Fruit fly (Drosophila melanogaster) ovary, adult (tissue): ENCODE data around the gene ND-23.

Experiments used
- CG17801 ChIP-seq: fragments of 200-800 bp; optimal IDR thresholded peaks from 2 replicates; lab custom pipeline; 2019; ENCODE audit warnings: missing biosample characterization, mild to moderate bottlenecking, missing genetic modification characterization, moderate library complexity; ENCODE audit not compliant: partially characterized antibody

Gene ND-23

DNA sequence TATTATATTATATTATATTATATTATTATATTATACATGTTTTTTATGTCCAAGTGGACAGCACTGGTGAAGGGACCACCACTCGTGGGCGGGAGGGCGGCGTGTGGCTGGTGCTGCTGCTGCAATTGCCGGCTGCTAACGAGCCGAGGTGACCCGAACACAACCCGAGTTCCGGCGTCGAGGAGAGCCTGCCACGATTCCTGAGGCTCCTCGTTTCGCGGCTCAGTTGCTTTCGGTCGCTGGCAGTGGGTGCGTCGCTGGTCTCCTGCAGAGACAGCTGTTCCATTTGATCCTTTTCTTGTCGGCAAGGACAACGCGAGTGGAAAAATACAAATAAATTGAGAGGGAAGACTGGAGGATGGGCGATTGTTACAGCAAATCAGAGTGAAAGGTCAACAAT is 26.5 kb downstream of the ND-23 start:
- no peak for TF ChIP-seq CG17801 (GFP tag; lab: Kevin White, UChicago)

DNA sequence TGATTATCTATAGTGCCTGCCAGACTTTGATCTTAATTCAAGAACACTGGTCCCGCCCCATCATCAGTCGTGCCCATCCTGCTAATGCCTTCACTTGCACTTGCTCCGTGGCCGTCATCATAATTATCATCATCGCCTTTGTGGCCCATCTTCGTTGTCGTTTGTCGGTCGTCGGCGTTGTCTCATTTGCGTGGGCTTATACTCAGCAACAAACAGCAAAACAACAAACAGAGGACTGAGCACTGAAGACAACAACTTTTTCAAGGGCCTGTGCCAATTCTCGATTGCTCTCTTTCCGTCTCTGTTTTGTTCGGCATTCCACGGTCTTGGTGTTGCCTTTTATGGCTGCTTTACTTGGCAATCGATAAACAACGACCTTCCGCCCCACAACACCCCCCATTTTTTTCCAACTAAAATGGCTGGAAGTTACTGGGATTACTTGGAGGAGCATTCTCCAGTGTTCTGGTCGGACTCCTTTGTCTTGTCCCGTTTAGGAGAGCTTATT is 29.0 kb downstream of the ND-23 start:
- TF ChIP-seq CG17801 (GFP tag; lab: Kevin White, UChicago), result no peak

DNA sequence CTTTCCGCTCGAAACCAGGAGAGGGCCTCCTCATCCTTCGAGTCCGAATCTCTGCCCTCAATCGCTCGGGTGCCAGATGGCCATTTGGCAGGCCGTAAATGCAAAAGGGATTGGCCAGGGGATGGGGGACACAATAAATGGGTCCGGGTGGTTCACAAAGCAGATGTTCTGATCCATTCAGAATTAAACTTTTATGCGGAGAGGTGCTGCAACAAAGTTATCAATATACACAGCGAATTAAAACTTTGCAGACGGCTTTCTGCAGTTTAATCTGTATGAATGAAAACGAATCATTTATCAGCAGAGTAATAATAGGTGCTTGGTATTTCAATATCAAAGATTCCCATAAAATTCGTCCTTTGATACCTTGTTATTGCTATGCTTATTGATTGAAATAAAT is 29.6 kb downstream of the ND-23 start:
- no peak for TF ChIP-seq CG17801 (GFP tag; lab: Kevin White, UChicago)

DNA sequence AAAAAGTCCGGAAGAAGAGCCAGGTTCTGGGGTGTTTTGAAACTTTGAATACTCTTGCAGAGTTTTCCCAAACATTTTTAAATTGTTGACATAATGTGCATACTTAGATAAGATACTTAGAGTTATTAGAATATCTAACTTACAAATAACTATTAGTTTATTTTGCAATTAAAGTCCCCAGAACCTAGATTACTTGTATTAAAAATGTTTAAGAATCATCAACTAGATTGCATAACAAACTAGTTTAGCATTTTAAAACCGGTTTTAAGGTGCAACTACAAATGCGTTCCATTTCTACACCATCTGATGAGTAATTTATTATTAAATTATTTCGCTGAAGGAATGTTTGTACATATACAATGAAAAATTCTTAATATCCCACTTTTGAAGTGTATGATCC is 30.6 kb downstream of the ND-23 start:
- TF ChIP-seq CG17801 (GFP tag; lab: Kevin White, UChicago), result no peak

DNA sequence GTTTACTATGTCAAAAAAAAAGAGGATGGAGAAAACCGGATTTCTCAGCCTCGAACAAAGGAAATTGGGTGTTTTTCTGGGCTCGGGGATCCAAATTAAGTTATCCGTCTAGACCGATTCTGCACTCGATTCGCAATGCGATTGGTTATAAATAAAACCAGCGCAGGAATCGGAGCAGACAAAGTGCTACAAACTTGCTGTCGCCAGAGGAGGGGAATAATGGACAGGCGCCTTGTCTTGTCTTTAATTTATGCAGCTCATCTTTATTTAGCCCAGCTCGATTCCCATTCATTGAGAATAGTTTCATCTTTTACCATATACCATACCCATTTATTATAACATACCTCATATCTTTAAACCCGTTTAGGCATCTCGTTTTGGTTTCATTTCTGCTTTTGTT is 32.2 kb downstream of the ND-23 start:
- no peak for TF ChIP-seq CG17801 (GFP tag; lab: Kevin White, UChicago)

DNA sequence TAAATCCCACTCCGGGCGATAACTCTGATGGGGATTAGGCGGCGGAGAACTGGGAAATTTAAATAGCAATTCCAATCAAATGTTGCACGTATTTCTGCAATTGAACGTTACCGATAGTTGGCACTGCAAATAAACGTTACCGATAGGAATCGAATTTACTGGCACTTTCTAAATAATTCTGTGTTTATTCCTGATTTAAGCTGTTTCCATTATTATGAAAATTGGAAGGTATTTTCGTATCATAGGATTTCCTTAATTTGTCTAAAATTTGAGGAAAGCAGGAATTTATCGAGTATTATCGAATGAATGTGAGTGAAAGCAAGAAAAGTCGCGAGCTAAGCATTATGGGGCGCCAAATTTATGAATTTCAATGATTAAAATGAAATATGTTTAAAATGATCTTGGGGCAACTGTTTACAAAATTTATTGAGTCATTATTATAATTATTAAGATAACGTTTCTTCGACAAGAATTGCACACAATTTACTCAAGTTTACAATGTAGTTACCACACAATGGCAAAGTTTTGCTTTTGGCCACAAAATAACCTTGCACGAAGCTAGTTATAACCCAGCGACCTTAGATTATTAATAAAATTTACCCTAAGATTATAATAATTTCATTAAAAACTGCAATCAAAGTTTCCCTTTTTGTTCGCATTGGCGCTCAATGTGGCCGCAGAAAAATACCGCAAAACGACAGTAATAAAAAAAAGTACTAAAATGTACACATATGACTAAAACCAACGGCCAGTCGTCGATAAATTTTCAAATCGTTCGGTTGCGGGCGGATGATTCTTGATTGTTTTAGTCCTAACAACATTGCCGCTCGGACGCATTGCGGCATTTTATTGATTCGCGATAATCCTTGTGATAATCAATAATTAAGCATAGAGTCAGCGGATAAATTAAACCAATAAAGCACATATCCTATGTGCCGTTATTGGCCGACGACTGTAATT is 33.1 kb downstream of the ND-23 start, which contains the start of gene alpha-Man-IIb:
Gene alpha-Man-IIb, plus strand, starts transcription at position 747 of the 960 bp plus-strand sequence.
- peak; percentile 49 for TF ChIP-seq CG17801 (GFP tag; lab: Kevin White, UChicago)

DNA sequence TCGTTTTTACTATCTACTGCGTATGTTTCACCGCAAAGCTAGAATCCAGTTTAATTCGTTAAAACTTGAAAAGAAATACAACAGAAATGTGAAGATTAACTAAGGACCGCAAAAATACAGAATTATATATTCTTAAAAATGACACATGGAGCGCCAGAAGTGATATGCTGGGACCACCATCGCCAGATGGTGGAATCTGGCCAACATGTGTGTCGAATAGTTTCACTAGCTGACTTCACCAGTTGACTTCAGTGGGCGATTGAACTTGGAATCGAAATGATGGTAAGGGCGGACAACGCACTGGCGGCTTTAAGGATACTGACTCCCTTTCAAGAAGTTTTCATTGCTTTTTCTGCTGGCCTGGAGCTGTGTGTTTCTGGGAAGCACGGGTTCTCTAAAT is 34.9 kb downstream of the ND-23 start, which contains the start of gene CG9593:
Gene CG9593, plus strand, starts transcription at position 270 of the 400 bp plus-strand sequence.
- TF ChIP-seq CG17801 (GFP tag; lab: Kevin White, UChicago), result no peak

DNA sequence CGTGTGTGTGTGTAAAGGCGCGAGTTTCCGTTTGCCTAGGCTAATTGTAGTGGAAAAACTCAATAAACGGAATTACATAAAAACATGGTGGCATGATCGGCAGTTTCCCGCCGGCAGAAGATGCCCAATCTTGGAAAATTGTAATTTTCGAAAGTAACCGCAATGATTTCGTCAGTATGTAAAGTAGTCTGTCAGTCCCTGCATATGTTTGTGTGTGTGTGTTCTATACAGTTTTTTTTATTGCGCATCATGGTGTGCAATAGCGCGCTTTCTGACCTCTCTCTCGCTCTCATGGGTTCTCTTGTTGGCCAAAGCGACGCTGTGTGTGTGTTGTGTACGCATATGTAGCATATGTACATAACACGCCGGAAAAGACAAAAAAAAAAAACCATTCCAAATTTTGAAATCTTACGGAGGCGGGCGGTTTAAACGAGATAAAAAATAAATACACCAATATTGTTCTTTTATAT is 42.6 kb downstream of the ND-23 start:
- no peak for TF ChIP-seq CG17801 (GFP tag; lab: Kevin White, UChicago)

DNA sequence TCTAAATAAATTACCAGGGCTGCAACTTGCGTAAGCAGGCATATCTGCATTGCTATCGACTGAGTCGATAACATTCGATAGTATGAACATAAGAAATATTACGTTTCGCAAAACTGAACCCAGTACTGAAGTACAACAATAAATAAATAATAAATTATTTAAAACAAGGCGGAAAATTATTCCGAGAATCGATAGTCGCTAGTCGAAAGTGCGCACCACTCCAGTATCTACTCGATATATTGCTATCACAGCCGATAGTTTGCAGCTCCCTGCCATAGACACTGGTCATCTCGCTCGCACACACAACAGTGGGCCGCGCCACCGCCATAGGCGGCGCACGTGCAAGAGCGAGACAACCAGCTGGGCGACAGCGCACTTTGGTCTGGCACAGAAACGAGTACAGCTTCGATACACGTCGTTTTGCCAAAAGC is 43.5 kb downstream of the ND-23 start, which contains the start of gene nsl1:
Gene nsl1, plus strand, starts transcription at position 411 of the 431 bp plus-strand sequence.
- TF ChIP-seq CG17801 (GFP tag; lab: Kevin White, UChicago), result peak; percentile 55

DNA sequence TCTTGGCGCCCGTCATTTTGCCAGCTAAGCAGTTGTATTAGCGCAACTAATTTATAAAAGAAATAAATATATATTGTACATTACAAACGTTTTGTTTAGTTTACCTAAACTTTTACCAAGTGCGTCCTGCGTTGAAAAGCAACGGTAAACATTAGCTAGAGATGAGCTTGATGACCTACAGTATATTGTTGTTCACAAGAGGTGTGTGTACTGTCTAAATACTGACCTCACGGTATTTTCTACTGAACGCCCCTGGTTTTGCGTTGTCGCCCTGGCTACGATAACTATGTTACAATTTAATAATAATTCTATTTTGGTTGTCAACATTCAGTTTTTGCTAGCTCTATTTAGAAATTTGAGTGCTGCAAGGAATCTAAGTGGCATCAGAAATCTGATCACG is 44.5 kb downstream of the ND-23 start, which contains the start of gene Acyp2:
Gene Acyp2, plus strand, starts transcription at position 262 of the 400 bp plus-strand sequence.
- peak; percentile 5 for TF ChIP-seq CG17801 (GFP tag; lab: Kevin White, UChicago)

DNA sequence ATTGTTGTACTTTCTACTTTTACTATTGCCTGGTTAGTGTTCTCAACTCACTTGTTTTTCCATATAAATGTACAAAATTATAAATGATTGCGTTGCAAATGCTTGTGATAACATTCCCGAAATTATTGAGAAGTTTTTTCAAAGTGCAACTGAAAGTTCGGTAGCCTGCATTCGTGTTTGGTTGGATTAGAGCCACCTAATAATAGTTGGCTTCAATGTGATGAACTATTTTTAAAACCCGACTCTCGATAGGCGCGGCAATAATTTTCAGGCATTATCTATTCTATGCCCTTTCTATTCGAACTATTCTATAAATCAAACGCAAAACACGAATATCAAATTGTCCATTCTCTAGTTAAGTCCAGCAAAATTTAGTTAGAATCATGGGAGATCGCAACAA is 48.7 kb downstream of the ND-23 start, which contains the start of gene Uros2:
Gene Uros2, plus strand, starts transcription at position 301 of the 400 bp plus-strand sequence.
- no peak for TF ChIP-seq CG17801 (GFP tag; lab: Kevin White, UChicago)

DNA sequence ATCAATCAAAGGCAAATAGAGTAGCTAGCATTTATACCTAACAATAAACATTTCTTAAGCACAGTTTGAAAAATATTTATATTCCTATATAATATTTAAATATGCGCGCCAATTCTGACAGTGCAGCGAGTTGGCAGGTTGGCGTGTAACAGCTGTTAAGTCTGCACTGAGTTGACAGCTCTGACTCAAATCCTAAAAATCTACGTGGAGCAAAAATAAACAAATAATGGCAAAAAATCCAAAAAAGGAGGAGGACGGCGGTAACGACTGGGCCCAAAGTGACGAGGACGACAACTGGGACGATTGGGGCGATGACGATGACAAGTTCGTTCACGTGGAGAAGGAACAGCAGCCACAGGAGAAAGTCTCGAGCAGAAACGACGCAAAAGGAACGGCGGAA is 50.4 kb downstream of the ND-23 start, which contains the start of gene CG9590:
Gene CG9590, plus strand, starts transcription at position 166 of the 400 bp plus-strand sequence.
- no peak for TF ChIP-seq CG17801 (GFP tag; lab: Kevin White, UChicago)
